Worm (Caenorhabditis elegans): Measurements from ENCODE around the gene srx-122.

ce11 chrV:3324178-3324577, 26.5 kb upstream of the srx-122 start, which contains the start of gene C17B7.8:
- no peak for TF ChIP-seq zag-1 (tag; optimal IDR thresholded peaks at IDR 0.05)
- no peak for TF ChIP-seq lin-15B (tag; optimal IDR thresholded peaks at IDR 0.05)
- TF ChIP-seq nhr-11 (tag; optimal IDR thresholded peaks at IDR 0.05) = no peak
- no peak for TF ChIP-seq blmp-1 (tag; optimal IDR thresholded peaks at IDR 0.05)
- no peak for TF ChIP-seq jun-1 (tag; optimal IDR thresholded peaks at IDR 0.05)
- no peak for TF ChIP-seq unc-62 (GFP tag; optimal IDR thresholded peaks at IDR 0.05)
- TF ChIP-seq fkh-10 (GFP tag; optimal IDR thresholded peaks at IDR 0.05) = no peak
- no peak for TF ChIP-seq ztf-4 (tag; optimal IDR thresholded peaks at IDR 0.05)
- TF ChIP-seq egl-27 (tag; optimal IDR thresholded peaks at IDR 0.05) = no peak
- TF ChIP-seq nhr-237 (tag; optimal IDR thresholded peaks at IDR 0.05) = no peak
- no peak for TF ChIP-seq unc-130 (tag; optimal IDR thresholded peaks at IDR 0.05)
- TF ChIP-seq elt-3 (tag; optimal IDR thresholded peaks at IDR 0.05) = no peak
- TF ChIP-seq nhr-85 (tag) = no peak

Measured in whole organism, L1 larva.